Worm (Caenorhabditis elegans): ENCODE data around the gene frpr-12.

frpr-12 gene

DNA sequence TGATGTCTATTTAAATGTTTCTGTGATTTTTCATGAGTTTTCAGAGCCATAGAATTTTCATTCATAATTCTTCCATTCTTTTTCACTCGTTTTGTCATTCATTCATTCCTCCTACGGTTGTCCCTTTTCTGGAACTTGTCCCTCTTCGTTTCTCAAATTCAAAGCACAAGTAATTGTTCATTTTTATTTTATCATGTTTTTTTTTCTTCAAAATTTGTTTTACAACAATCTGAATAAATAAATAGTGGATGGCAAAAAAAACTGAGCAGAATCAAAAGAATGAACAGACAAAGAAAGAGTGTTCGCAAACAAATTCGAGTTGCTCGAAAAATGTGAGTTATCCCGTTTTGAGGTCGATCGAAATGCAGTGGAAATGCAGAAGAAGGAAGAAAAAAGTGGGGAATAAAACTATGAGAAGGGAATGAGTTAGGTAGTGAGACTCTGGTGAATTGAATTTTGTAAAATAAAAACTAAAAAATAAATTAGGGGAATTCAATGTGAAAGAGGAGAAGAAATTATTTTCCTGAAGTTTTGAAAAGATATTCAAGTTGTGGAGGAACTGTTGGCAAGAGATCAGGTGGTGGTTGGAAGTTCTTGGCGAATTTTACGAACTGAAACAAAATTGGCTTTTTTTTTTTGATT lies 36.7 kb downstream of the frpr-12 start (continued):
- 0 out of 2 replicates have a peak, but pooled peaks have one; percentile 48 for TF ChIP-seq php-3 (GFP tag; IDR thresholded peaks at IDR 0.05)
- peak; percentile 29; the same call in 1 of the 2 replicates for TF ChIP-seq lin-38 (GFP tag; IDR thresholded peaks at IDR 0.05)
- no peak for TF ChIP-seq spr-1 (tag; optimal IDR thresholded peaks at IDR 0.05)
- TF ChIP-seq arid-1 (GFP tag; conservative IDR thresholded peaks at IDR 0.05), result peak; percentile 53; the same call in 1 of the 2 replicates
- no peak for TF ChIP-seq lin-39 (tag; optimal IDR thresholded peaks at IDR 0.05)
- peak; percentile 37 for TF ChIP-seq dve-1 (tag; optimal IDR thresholded peaks at IDR 0.05; ENCODE audit: insufficient read depth)
- no peak for TF ChIP-seq madf-5 (GFP tag; IDR thresholded peaks at IDR 0.05)
- TF ChIP-seq ama-1 (optimal IDR thresholded peaks at IDR 0.05), result peak; percentile 59
- no peak for TF ChIP-seq duxl-1 (tag; optimal IDR thresholded peaks at IDR 0.05; ENCODE audit: poor library complexity)
- 0 out of 2 replicates have a peak, but pooled peaks have one; percentile 13 for TF ChIP-seq hmg-1.1 (GFP tag; IDR thresholded peaks at IDR 0.05)
- peak; percentile 55 for TF ChIP-seq Y5F2A.4 (GFP tag; optimal IDR thresholded peaks at IDR 0.05)
- TF ChIP-seq ZK546.5 (tag; optimal IDR thresholded peaks at IDR 0.05), result no peak
- no peak for TF ChIP-seq nhr-41 (GFP tag; IDR thresholded peaks at IDR 0.05)
- TF ChIP-seq sdz-12 (GFP tag; optimal IDR thresholded peaks at IDR 0.05), result peak; percentile 54
- no peak for TF ChIP-seq R02D3.7 (tag; optimal IDR thresholded peaks at IDR 0.05)
- TF ChIP-seq egl-27 (tag; optimal IDR thresholded peaks at IDR 0.05), result no peak
- no peak for TF ChIP-seq ztf-11 (tag; optimal IDR thresholded peaks at IDR 0.05)
- 0 out of 2 replicates have a peak, but pooled peaks have one; percentile 35 for TF ChIP-seq lim-7 (GFP tag; IDR thresholded peaks at IDR 0.05)
- TF ChIP-seq attf-4 (tag; optimal IDR thresholded peaks at IDR 0.05), result no peak
- TF ChIP-seq snpc-1.2 (GFP tag; IDR thresholded peaks at IDR 0.05), result no peak
- TF ChIP-seq nhr-76 (tag; optimal IDR thresholded peaks at IDR 0.05), result no peak
- TF ChIP-seq fkh-10 (GFP tag; optimal IDR thresholded peaks at IDR 0.05), result no peak
- no peak for TF ChIP-seq zfp-2 (tag; optimal IDR thresholded peaks at IDR 0.05)
- TF ChIP-seq nhr-77 (tag; optimal IDR thresholded peaks at IDR 0.05), result no peak
- no peak for TF ChIP-seq dmd-9 (GFP tag; IDR thresholded peaks at IDR 0.05)
- TF ChIP-seq saeg-2 (GFP tag; IDR thresholded peaks at IDR 0.05), result no peak
- TF ChIP-seq spr-3 (GFP tag; optimal IDR thresholded peaks at IDR 0.05), result no peak
- TF ChIP-seq F26F4.8 (GFP tag; conservative IDR thresholded peaks at IDR 0.05), result no peak
- no peak for TF ChIP-seq dmd-8 (GFP tag; IDR thresholded peaks at IDR 0.05)
- TF ChIP-seq F44E2.7 (GFP tag; IDR thresholded peaks at IDR 0.05), result no peak
- TF ChIP-seq tra-1 (GFP tag; IDR thresholded peaks at IDR 0.05), result no peak
- no peak for TF ChIP-seq mxl-3 (GFP tag; optimal IDR thresholded peaks at IDR 0.05)
- TF ChIP-seq dpl-1 (GFP tag; optimal IDR thresholded peaks at IDR 0.05), result no peak
- TF ChIP-seq daf-8 (GFP tag; IDR thresholded peaks at IDR 0.05), result no peak
- no peak for TF ChIP-seq gei-8 (GFP tag; optimal IDR thresholded peaks at IDR 0.05)
- TF ChIP-seq D1046.2 (GFP tag; IDR thresholded peaks at IDR 0.05), result no peak
- TF ChIP-seq lir-3 (tag; optimal IDR thresholded peaks at IDR 0.05), result no peak
- peak; percentile 77 for TF ChIP-seq T26A8.4 (GFP tag; IDR thresholded peaks at IDR 0.05)
- TF ChIP-seq ceh-82 (tag; optimal IDR thresholded peaks at IDR 0.05), result no peak
- TF ChIP-seq skn-1 (tag; optimal IDR thresholded peaks at IDR 0.05), result no peak
- TF ChIP-seq nhr-28 (tag; optimal IDR thresholded peaks at IDR 0.05), result no peak
- TF ChIP-seq hlh-30 (tag; optimal IDR thresholded peaks at IDR 0.05; ENCODE audit: insufficient read depth), result no peak
- TF ChIP-seq egl-43 (GFP tag; IDR thresholded peaks at IDR 0.05), result no peak
- TF ChIP-seq aha-1 (tag), result peak; percentile 87
- TF ChIP-seq aly-2 (tag; optimal IDR thresholded peaks at IDR 0.05), result no peak
- 0 out of 2 replicates have a peak, but pooled peaks have one; percentile 13 for TF ChIP-seq vab-7 (GFP tag; IDR thresholded peaks at IDR 0.05)
- TF ChIP-seq nhr-10 (tag; optimal IDR thresholded peaks at IDR 0.05), result no peak
- TF ChIP-seq F37D6.2 (tag; optimal IDR thresholded peaks at IDR 0.05), result no peak
- TF ChIP-seq ces-1 (GFP tag; optimal IDR thresholded peaks at IDR 0.05), result no peak
- 0 out of 2 replicates have a peak, but pooled peaks have one; percentile 41 for TF ChIP-seq nhr-42 (GFP tag; IDR thresholded peaks at IDR 0.05)
- no peak for TF ChIP-seq zip-11 (GFP tag; IDR thresholded peaks at IDR 0.05)
